Fruit fly (Drosophila melanogaster) whole organism, embryonic: Measurements from ENCODE around the gene CG13252.

Experiments
- Adf1 ChIP-seq: fragments of 200-800 bp; sonication (Bioruptor generic); IDR thresholded peaks from 2 replicates; pipeline ENCODE4 v1.3.6; 2022; ENCODE audit warnings: missing biosample characterization, missing genetic modification characterization
- B-H1 ChIP-seq: fragments of 200-800 bp; sonication (Bioruptor generic); IDR thresholded peaks from 3 replicates; pipeline ENCODE4 v1.3.6; 2022; ENCODE audit warnings: missing biosample characterization, missing genetic modification characterization
- Bdp1 ChIP-seq: fragments of 200-800 bp; sonication (Bioruptor generic); optimal IDR thresholded peaks from 3 replicates; lab custom pipeline; 2016; ENCODE audit warnings: missing biosample characterization, missing genetic modification characterization
- CG11247 ChIP-seq: fragments of 200-800 bp; sonication (Bioruptor generic); IDR thresholded peaks from 2 replicates; pipeline ENCODE4 v1.3.6; 2022; ENCODE audit warnings: missing biosample characterization, missing genetic modification characterization
- CG11398 ChIP-seq: fragments of 200-800 bp; sonication (Bioruptor generic); optimal IDR thresholded peaks from 2 replicates; lab custom pipeline; 2016; ENCODE audit warnings: missing biosample characterization, missing genetic modification characterization
- CG12391 ChIP-seq: fragments of 200-800 bp; sonication (Bioruptor generic); optimal IDR thresholded peaks from 3 replicates; lab custom pipeline; 2018; ENCODE audit warnings: missing biosample characterization, mild to moderate bottlenecking, missing genetic modification characterization, moderate library complexity
- CG12942 ChIP-seq: fragments of 200-800 bp; sonication (Bioruptor generic); optimal IDR thresholded peaks from 3 replicates; lab custom pipeline; 2016; ENCODE audit warnings: missing biosample characterization, missing genetic modification characterization
- CG14860 ChIP-seq: fragments of 200-800 bp; sonication (Bioruptor generic); IDR thresholded peaks from 3 replicates; pipeline ENCODE4 v1.3.6; 2022; ENCODE audit warnings: missing biosample characterization, missing genetic modification characterization; ENCODE audit not compliant: partially characterized antibody
- CG17612 ChIP-seq: fragments of 200-800 bp; sonication (Bioruptor generic); IDR thresholded peaks from 2 replicates; pipeline ENCODE4 v1.3.6; 2022; ENCODE audit warnings: missing biosample characterization, missing genetic modification characterization
- CG1832 ChIP-seq: fragments of 200-800 bp; sonication (Bioruptor generic); optimal IDR thresholded peaks from 2 replicates; lab custom pipeline; 2017; ENCODE audit warnings: missing biosample characterization, mild to moderate bottlenecking, missing genetic modification characterization, inconsistent platforms
- CG2120 ChIP-seq: fragments of 200-800 bp; sonication (Bioruptor generic); optimal IDR thresholded peaks from 3 replicates; lab custom pipeline; 2016; ENCODE audit warnings: missing biosample characterization, missing genetic modification characterization
- CG3065 ChIP-seq: fragments of 200-800 bp; sonication (Bioruptor generic); optimal IDR thresholded peaks from 2 replicates; lab custom pipeline; 2016; ENCODE audit warnings: missing biosample characterization, missing genetic modification characterization
- CG31441 ChIP-seq: fragments of 200-800 bp; sonication (Bioruptor generic); IDR thresholded peaks from 2 replicates; pipeline ENCODE4 v1.3.6; 2022; ENCODE audit warnings: missing biosample characterization, missing genetic modification characterization
- CG34224 ChIP-seq: fragments of 200-800 bp; sonication (Bioruptor generic); IDR thresholded peaks from 3 replicates; pipeline ENCODE4 v1.3.6; 2022; ENCODE audit warnings: missing biosample characterization, missing genetic modification characterization; ENCODE audit not compliant: partially characterized antibody
- CG3726 ChIP-seq: fragments of 200-800 bp; sonication (Bioruptor generic); IDR thresholded peaks from 3 replicates; pipeline ENCODE4, ENCODE4 v1.3.6; 2022; ENCODE audit warnings: missing biosample characterization, missing genetic modification characterization
- CG6254 ChIP-seq: fragments of 200-800 bp; sonication (Bioruptor generic); optimal IDR thresholded peaks from 3 replicates; lab custom pipeline; 2017; ENCODE audit warnings: mild to moderate bottlenecking, missing biosample characterization, missing genetic modification reagents, missing genetic modification characterization
- CG6765 ChIP-seq: fragments of 200-800 bp; sonication (Bioruptor generic); optimal IDR thresholded peaks from 3 replicates; lab custom pipeline; 2017; ENCODE audit warnings: missing biosample characterization, mild to moderate bottlenecking, missing genetic modification characterization
- CG7556 ChIP-seq: fragments of 200-800 bp; sonication (Bioruptor generic); optimal IDR thresholded peaks from 2 replicates; lab custom pipeline; 2017; ENCODE audit warnings: missing biosample characterization, mild to moderate bottlenecking, missing genetic modification characterization
- CG8281 ChIP-seq: fragments of 200-800 bp; sonication (Bioruptor generic); optimal IDR thresholded peaks from 2 replicates; lab custom pipeline; 2018; ENCODE audit warnings: missing biosample characterization, mild to moderate bottlenecking, missing genetic modification characterization, moderate library complexity
- CG9437 ChIP-seq: fragments of 200-800 bp; sonication (Bioruptor generic); optimal IDR thresholded peaks from 2 replicates; lab custom pipeline; 2018; ENCODE audit warnings: missing biosample characterization, mild to moderate bottlenecking, missing genetic modification characterization
- CkIIα-i1 ChIP-seq: fragments of 200-800 bp; sonication (Bioruptor generic); IDR thresholded peaks from 2 replicates; pipeline ENCODE4 v1.3.6; 2022; ENCODE audit warnings: missing biosample characterization, missing genetic modification characterization
- Dad ChIP-seq: fragments of 200-800 bp; sonication (Bioruptor generic); optimal IDR thresholded peaks from 3 replicates; lab custom pipeline; 2016; ENCODE audit warnings: missing biosample characterization, missing genetic modification characterization
- Dek ChIP-seq: fragments of 200-800 bp; sonication (Bioruptor generic); optimal IDR thresholded peaks from 3 replicates; lab custom pipeline; 2019; ENCODE audit warnings: missing biosample characterization, mild to moderate bottlenecking, missing genetic modification characterization, moderate library complexity
- Dip3 ChIP-seq: fragments of 200-800 bp; sonication (Bioruptor generic); optimal IDR thresholded peaks from 3 replicates; lab custom pipeline; 2016; ENCODE audit warnings: missing biosample characterization, missing genetic modification characterization
- E2f2 ChIP-seq: fragments of 200-800 bp; sonication (Bioruptor generic); IDR thresholded peaks from 2 replicates; pipeline ENCODE4 v1.3.6; 2022; ENCODE audit warnings: missing biosample characterization, missing genetic modification characterization
- HLH4C ChIP-seq: fragments of 200-800 bp; sonication (Bioruptor generic); IDR thresholded peaks from 3 replicates; pipeline ENCODE4 v1.3.6; 2022; ENCODE audit warnings: missing biosample characterization, missing genetic modification characterization; ENCODE audit not compliant: partially characterized antibody
- Hand ChIP-seq: fragments of 200-800 bp; sonication (Bioruptor generic); optimal IDR thresholded peaks from 2 replicates; lab custom pipeline; 2017; ENCODE audit warnings: mild to moderate bottlenecking, missing biosample characterization, missing genetic modification reagents, missing genetic modification characterization
- Hmr ChIP-seq: fragments of 200-800 bp; sonication (Bioruptor generic); optimal IDR thresholded peaks from 3 replicates; lab custom pipeline; 2017; ENCODE audit warnings: mild to moderate bottlenecking, missing biosample characterization, missing genetic modification reagents, missing genetic modification characterization
- MESR4 ChIP-seq: fragments of 200-800 bp; sonication (Bioruptor generic); optimal IDR thresholded peaks from 2 replicates; lab custom pipeline; 2018; ENCODE audit warnings: missing biosample characterization, mild to moderate bottlenecking, missing genetic modification characterization, moderate library complexity
- Nf-YB ChIP-seq: fragments of 200-800 bp; sonication (Bioruptor generic); optimal IDR thresholded peaks from 3 replicates; lab custom pipeline; 2019; ENCODE audit warnings: missing biosample characterization, mild to moderate bottlenecking, missing genetic modification characterization, moderate library complexity
- NfI ChIP-seq: fragments of 200-800 bp; sonication (Bioruptor generic); optimal IDR thresholded peaks from 3 replicates; lab custom pipeline; 2018; ENCODE audit warnings: missing biosample characterization, mild to moderate bottlenecking, missing genetic modification characterization, moderate library complexity
- Oli ChIP-seq: fragments of 200-800 bp; sonication (Bioruptor generic); optimal IDR thresholded peaks from 2 replicates; lab custom pipeline; 2018; ENCODE audit warnings: missing biosample characterization, mild to moderate bottlenecking, missing genetic modification characterization, moderate library complexity
- PHDP ChIP-seq: fragments of 200-800 bp; sonication (Bioruptor generic); optimal IDR thresholded peaks from 3 replicates; lab custom pipeline; 2018; ENCODE audit warnings: missing biosample characterization, mild to moderate bottlenecking, missing genetic modification characterization, moderate library complexity
- Poxn ChIP-seq: fragments of 200-800 bp; sonication (Bioruptor generic); IDR thresholded peaks from 2 replicates; pipeline ENCODE4 v1.3.6; 2022; ENCODE audit warnings: missing biosample characterization, missing genetic modification characterization
- Sox102F ChIP-seq: fragments of 200-800 bp; sonication (Bioruptor generic); optimal IDR thresholded peaks from 2 replicates; lab custom pipeline; 2018; ENCODE audit warnings: missing biosample characterization, mild to moderate bottlenecking, missing genetic modification characterization, moderate library complexity
- Stat92E ChIP-seq, 3 experiments: fragments of >200 bp in 2 of 3; fragments of 200-800 bp in 1 of 3; sonication (Bioruptor generic) in 1 of 3; optimal IDR thresholded peaks; 2 replicates each; lab custom pipeline; 2017 to 2019; ENCODE audit warnings: missing biosample characterization in 3 of 3, missing genetic modification characterization in 3 of 3, mild to moderate bottlenecking in 1 of 3, moderate library complexity in 1 of 3
- ab ChIP-seq: fragments of 200-800 bp; sonication (Bioruptor generic); optimal IDR thresholded peaks from 2 replicates; lab custom pipeline; 2016; ENCODE audit warnings: missing biosample characterization, missing genetic modification characterization
- chm ChIP-seq: fragments of 200-800 bp; sonication (Bioruptor generic); IDR thresholded peaks from 2 replicates; pipeline ENCODE4 v1.3.6; 2022; ENCODE audit warnings: missing biosample characterization, missing genetic modification characterization
- chn ChIP-seq: fragments of 200-800 bp; sonication (Bioruptor generic); optimal IDR thresholded peaks from 2 replicates; lab custom pipeline; 2016; ENCODE audit warnings: missing biosample characterization, missing genetic modification characterization
- croc ChIP-seq: fragments of 200-800 bp; sonication (Bioruptor generic); conservative IDR thresholded peaks from 3 replicates; pipeline ENCODE4 v1.3.6; 2022; ENCODE audit warnings: missing biosample characterization, missing genetic modification characterization
- danr ChIP-seq: fragments of 200-800 bp; sonication (Bioruptor generic); IDR thresholded peaks from 2 replicates; pipeline ENCODE4 v1.3.6; 2022; ENCODE audit warnings: missing biosample characterization, missing genetic modification characterization
- en ChIP-seq: fragments of 200-800 bp; sonication (Bioruptor generic); optimal IDR thresholded peaks from 2 replicates; lab custom pipeline; 2016; ENCODE audit warnings: missing biosample characterization, missing genetic modification characterization
- gfzf ChIP-seq: fragments of 200-800 bp; sonication (Bioruptor generic); optimal IDR thresholded peaks from 2 replicates; lab custom pipeline; 2016; ENCODE audit warnings: missing biosample characterization, mild to moderate bottlenecking, missing genetic modification characterization, moderate library complexity
- her ChIP-seq: fragments of 200-800 bp; sonication (Bioruptor generic); optimal IDR thresholded peaks from 2 replicates; lab custom pipeline; 2016; ENCODE audit warnings: missing biosample characterization, missing genetic modification characterization
- jigr1 ChIP-seq: fragments of 200-800 bp; sonication (Bioruptor generic); IDR thresholded peaks from 3 replicates; pipeline ENCODE4 v1.3.6; 2022; ENCODE audit warnings: missing biosample characterization, missing genetic modification characterization
- repo ChIP-seq: fragments of 200-800 bp; sonication (Bioruptor generic); optimal IDR thresholded peaks from 2 replicates; lab custom pipeline; 2016; ENCODE audit warnings: missing biosample characterization, missing genetic modification characterization
- row ChIP-seq: fragments of 200-800 bp; sonication (Bioruptor generic); IDR thresholded peaks from 3 replicates; pipeline ENCODE4 v1.3.6; 2022; ENCODE audit warnings: missing biosample characterization, missing genetic modification characterization
- salm ChIP-seq: fragments of 200-800 bp; sonication (Bioruptor generic); optimal IDR thresholded peaks from 2 replicates; lab custom pipeline; 2018; ENCODE audit warnings: missing biosample characterization, mild to moderate bottlenecking, missing genetic modification characterization
- twi ChIP-seq: fragments of 200-800 bp; optimal IDR thresholded peaks from 2 replicates; lab custom pipeline; 2019; ENCODE audit warnings: missing biosample characterization, mild to moderate bottlenecking, missing genetic modification characterization, moderate library complexity
- unc-4 ChIP-seq: fragments of 200-800 bp; sonication (Bioruptor generic); IDR thresholded peaks from 2 replicates; pipeline ENCODE4 v1.3.6; 2022; ENCODE audit warnings: missing biosample characterization, missing genetic modification characterization; ENCODE audit not compliant: partially characterized antibody

Gene CG13252

DNA sequence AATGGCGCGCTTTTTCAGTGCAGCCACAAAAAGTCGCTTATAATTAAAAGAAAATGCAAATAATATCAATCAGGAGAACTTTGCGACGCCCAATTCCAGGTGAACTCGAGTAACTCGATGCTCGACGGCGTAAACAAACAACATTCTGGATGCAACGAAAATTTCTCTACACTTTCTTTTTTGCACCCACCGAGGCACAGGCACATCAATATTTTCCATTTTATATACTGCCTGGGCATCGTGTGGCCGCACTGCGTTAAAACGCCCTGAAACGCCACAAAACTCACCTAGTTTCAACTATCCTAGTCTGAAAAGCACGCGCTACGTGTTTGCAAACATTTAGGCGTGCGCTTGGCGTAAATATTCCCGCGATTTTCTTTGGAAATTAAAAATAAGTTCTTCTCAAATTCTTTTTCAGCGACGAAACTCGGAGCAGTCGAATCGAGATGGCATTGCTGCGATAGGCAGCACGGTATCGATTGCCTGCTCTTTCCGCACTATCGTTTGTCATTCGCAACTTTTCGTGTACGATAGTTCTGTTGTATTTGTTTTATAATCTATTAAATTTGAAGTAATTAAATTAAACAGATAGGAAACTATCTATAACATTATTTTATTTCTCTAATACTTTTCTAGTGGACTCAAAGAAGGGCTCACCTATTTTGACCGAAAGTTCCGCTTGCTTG lies 55.5 kb downstream of the CG13252 start, which contains the start of gene Pcif1 (continued):
- TF ChIP-seq Dip3 (GFP tag; lab: Kevin White, UChicago) (no peak), salm (no peak), Oli (tag; lab: Kevin White, UChicago) (no peak), CG6254 (GFP tag; lab: Kevin White, UChicago) (no peak), croc (no peak), CG3726 (GFP tag; lab: Robert Waterston, UW) (no peak), CG11398 (no peak), ab (GFP tag; lab: Kevin White, UChicago) (no peak), Hand (GFP tag; lab: Kevin White, UChicago) (no peak), chn (GFP tag; lab: Kevin White, UChicago) (no peak), E2f2 (GFP tag; lab: Robert Waterston, UW) (peak; percentile 69), repo (no peak), CG17612 (GFP tag; lab: Robert Waterston, UW) (no peak), her (no peak), Hmr (no peak), Stat92E (GFP tag; optimal IDR thresholded peaks at IDR 0.05; lab: Kevin White, UChicago) (no peak), CG14860 (GFP tag; lab: Robert Waterston, UW) (peak; percentile 99), row (GFP tag; lab: Robert Waterston, UW) (peak; percentile 73), Dek (tag; lab: Kevin White, UChicago) (no peak), CG6765 (GFP tag; lab: Kevin White, UChicago) (no peak), Dad (GFP tag; lab: Kevin White, UChicago) (no peak), CG1832 (GFP tag; lab: Kevin White, UChicago) (no peak), MESR4 (GFP tag; lab: Kevin White, UChicago) (peak; percentile 90), NfI (GFP tag; lab: Kevin White, UChicago) (no peak), HLH4C (GFP tag; lab: Robert Waterston, UW) (peak; percentile 98), CG11247 (GFP tag; lab: Robert Waterston, UW) (no peak), CG2120 (GFP tag; lab: Kevin White, UChicago) (peak; percentile 36), twi (tag; lab: Kevin White, UChicago) (no peak), CG7556 (GFP tag; lab: Kevin White, UChicago) (no peak), CG12942 (GFP tag; lab: Kevin White, UChicago) (no peak), unc-4 (GFP tag; lab: Robert Waterston, UW) (peak; percentile 99), Adf1 (GFP tag; lab: Robert Waterston, UW) (peak; percentile 15; the same call in 1 of the 2 replicates), gfzf (peak; percentile 23), CG31441 (GFP tag; lab: Robert Waterston, UW) (no peak), CG9437 (GFP tag; lab: Kevin White, UChicago) (no peak), jigr1 (GFP tag; lab: Robert Waterston, UW) (no peak), Nf-YB (GFP tag; lab: Kevin White, UChicago) (peak; percentile 1), Poxn (GFP tag; lab: Robert Waterston, UW) (no peak), CG3065 (no peak), B-H1 (no peak), CG34224 (GFP tag; lab: Robert Waterston, UW) (peak; percentile 99), danr (GFP tag; lab: Robert Waterston, UW) (no peak), PHDP (tag; lab: Kevin White, UChicago) (no peak), CkIIα-i1 (GFP tag; lab: Robert Waterston, UW) (no peak), Sox102F (no peak), chm (peak; percentile 37; the same call in 1 of the 2 replicates), en (GFP tag; lab: Kevin White, UChicago) (no peak), Bdp1 (no peak), CG12391 (tag; lab: Kevin White, UChicago) (peak; percentile 11), CG8281 (tag; lab: Kevin White, UChicago) (no peak)
